Worm (Caenorhabditis elegans): ENCODE data around the gene fipr-15.

DNA sequence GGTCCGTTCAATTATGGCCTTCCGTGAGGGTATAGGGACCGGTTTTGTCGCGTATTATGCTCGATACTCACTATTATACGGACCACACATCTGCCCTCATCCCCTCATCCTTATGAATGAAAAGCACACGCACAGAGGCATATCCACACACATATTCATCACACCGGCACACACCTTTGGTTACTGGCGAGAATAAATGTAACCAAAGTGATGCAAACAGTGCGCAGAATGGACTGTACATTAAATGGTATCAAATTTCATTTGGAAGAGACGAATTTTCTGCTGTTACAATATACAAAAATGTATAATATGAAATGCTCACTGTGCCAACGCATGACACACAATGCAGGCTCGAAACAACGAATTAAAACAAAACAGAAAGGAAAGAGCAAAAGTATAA, 10.7 kb upstream of the fipr-15 start:
- TF ChIP-seq ceh-16 (tag; optimal IDR thresholded peaks at IDR 0.05) (no peak), ama-1 (optimal IDR thresholded peaks at IDR 0.05) (no peak), unc-62 (GFP tag; optimal IDR thresholded peaks at IDR 0.05) (no peak), jun-1 (tag; optimal IDR thresholded peaks at IDR 0.05) (no peak), sea-2 (GFP tag; optimal IDR thresholded peaks at IDR 0.05) (no peak), mdl-1 (tag; optimal IDR thresholded peaks at IDR 0.05) (no peak)

Measured in whole organism, L3 larva.